Fruit fly (Drosophila melanogaster) whole organism, wandering third instar larva: ENCODE data around the gene CG8564.

Source experiments
- Abd-B ChIP-seq: fragments of >200 bp; optimal IDR thresholded peaks from 2 replicates; lab custom pipeline; 2017; ENCODE audit warnings: missing biosample characterization, missing genetic modification characterization
- HLH106 ChIP-seq: fragments of 200-800 bp; optimal IDR thresholded peaks from 3 replicates; lab custom pipeline; 2019; ENCODE audit warnings: missing biosample characterization, mild to moderate bottlenecking, missing genetic modification characterization, moderate library complexity
- Hnf4 ChIP-seq: fragments of 200-800 bp; sonication (Bioruptor generic); optimal IDR thresholded peaks from 2 replicates; lab custom pipeline; 2016; ENCODE audit warnings: missing biosample characterization, mild to moderate bottlenecking, missing genetic modification characterization
- Hr78 ChIP-seq: fragments of >200 bp; optimal IDR thresholded peaks from 2 replicates; lab custom pipeline; 2017; ENCODE audit warnings: missing biosample characterization, missing genetic modification characterization
- Jra ChIP-seq: sonication (Bioruptor generic); optimal IDR thresholded peaks from 2 replicates; lab custom pipeline; 2016; ENCODE audit warnings: missing biosample characterization, missing genetic modification characterization
- OdsH ChIP-seq: fragments of 200-800 bp; sonication (Bioruptor generic); optimal IDR thresholded peaks from 2 replicates; lab custom pipeline; 2016; ENCODE audit warnings: missing biosample characterization, mild to moderate bottlenecking, missing genetic modification characterization
- Rel ChIP-seq, 2 experiments: fragments of 200-800 bp; sonication (Bioruptor generic) in 1 of 2; optimal IDR thresholded peaks; 2 replicates in 1 of 2; 3 replicates in 1 of 2; lab custom pipeline; 2016 to 2019; ENCODE audit warnings: mild to moderate bottlenecking in 2 of 2, missing biosample characterization in 2 of 2, missing genetic modification characterization in 2 of 2, moderate library complexity in 1 of 2
- dl ChIP-seq, 2 experiments: fragments of 175-275, 200-275 bp in 1 of 2; fragments of 200-275 bp in 1 of 2; sonication (Bioruptor generic); optimal IDR thresholded peaks; lab custom pipeline; 2018; ENCODE audit warnings: mild to moderate bottlenecking in 2 of 2, missing biosample characterization in 2 of 2, missing genetic modification characterization in 2 of 2, moderate library complexity in 2 of 2; ENCODE audit not compliant: partially characterized antibody in 2 of 2, insufficient read depth in 1 of 2
- dmrt93B ChIP-seq: fragments of 200-800 bp; sonication (Bioruptor generic); optimal IDR thresholded peaks from 2 replicates; lab custom pipeline; 2018; ENCODE audit warnings: missing biosample characterization, mild to moderate bottlenecking, missing genetic modification characterization
- foxo ChIP-seq, 2 experiments: fragments of 200-800 bp; sonication (Bioruptor generic); optimal IDR thresholded peaks; 2 replicates in 1 of 2; 3 replicates in 1 of 2; lab custom pipeline; 2016 to 2017; ENCODE audit warnings: missing biosample characterization in 2 of 2, missing genetic modification characterization in 2 of 2
- h ChIP-seq: fragments of 200-800 bp; sonication (Bioruptor generic); optimal IDR thresholded peaks from 3 replicates; lab custom pipeline; 2016; ENCODE audit warnings: missing biosample characterization, mild to moderate bottlenecking, missing genetic modification characterization
- lola ChIP-seq: fragments of >200 bp; optimal IDR thresholded peaks from 2 replicates; lab custom pipeline; 2017; ENCODE audit warnings: missing biosample characterization, missing genetic modification characterization
- pan ChIP-seq: fragments of >200 bp; optimal IDR thresholded peaks from 2 replicates; lab custom pipeline; 2017

- TF ChIP-seq h (GFP tag; lab: Kevin White, UChicago) (no peak), HLH106 (tag; lab: Kevin White, UChicago) (no peak), pan (lab: Kevin White, UChicago) (no peak), Abd-B (GFP tag; lab: Kevin White, UChicago) (no peak), foxo (GFP tag; optimal IDR thresholded peaks at IDR 0.05; lab: Kevin White, UChicago) (no peak), Hr78 (GFP tag; lab: Kevin White, UChicago) (no peak), Hnf4 (no peak), lola (GFP tag; lab: Kevin White, UChicago) (no peak), dl (GFP tag; optimal IDR thresholded peaks at IDR 0.05; lab: Kevin White, UChicago; ENCODE audit: insufficient read depth in 1 of 2, partially characterized antibody in 2 of 2) (no peak), Jra (no peak), OdsH (GFP tag; lab: Kevin White, UChicago) (no peak), Rel (GFP tag; optimal IDR thresholded peaks at IDR 0.05; lab: Kevin White, UChicago) (no peak), Rel (tag; optimal IDR thresholded peaks at IDR 0.05; lab: Kevin White, UChicago) (no peak), dmrt93B (GFP tag; lab: Kevin White, UChicago) (no peak)
These were observed 34.9 kb upstream of the CG8564 start for dm6 chr3L:7422578-7422977.
